Fruit fly (Drosophila melanogaster) whole organism, embryonic: ENCODE data around the gene Polr3E.

Source experiments
- CG1024 ChIP-seq: fragments of 200-800 bp; sonication (Bioruptor generic); IDR thresholded peaks from 2 replicates; pipeline ENCODE4 v1.3.6; 2022; ENCODE audit warnings: missing biosample characterization, missing genetic modification characterization
- CG10366 ChIP-seq: fragments of 200-800 bp; sonication (Bioruptor generic); IDR thresholded peaks from 2 replicates; pipeline ENCODE4 v1.3.6; 2022; ENCODE audit warnings: missing biosample characterization, missing genetic modification characterization
- CG10654 ChIP-seq: fragments of 200-800 bp; sonication (Bioruptor generic); optimal IDR thresholded peaks from 2 replicates; lab custom pipeline; 2016; ENCODE audit warnings: missing biosample characterization, missing genetic modification characterization
- CG10979 ChIP-seq: fragments of 200-800 bp; sonication (Bioruptor generic); optimal IDR thresholded peaks from 2 replicates; lab custom pipeline; 2018; ENCODE audit warnings: missing biosample characterization, mild to moderate bottlenecking, missing genetic modification characterization, moderate library complexity
- CG11085 ChIP-seq: fragments of 200-800 bp; sonication (Bioruptor generic); IDR thresholded peaks from 2 replicates; pipeline ENCODE4 v1.3.6; 2022; ENCODE audit warnings: missing biosample characterization, missing genetic modification characterization
- CG12104 ChIP-seq: fragments of 200-800 bp; sonication (Bioruptor generic); optimal IDR thresholded peaks from 3 replicates; lab custom pipeline; 2016; ENCODE audit warnings: missing biosample characterization, missing genetic modification characterization
- CG12391 ChIP-seq: fragments of 200-800 bp; sonication (Bioruptor generic); optimal IDR thresholded peaks from 3 replicates; lab custom pipeline; 2018; ENCODE audit warnings: missing biosample characterization, mild to moderate bottlenecking, missing genetic modification characterization, moderate library complexity
- CG14014 ChIP-seq: fragments of 200-800 bp; sonication (Bioruptor generic); IDR thresholded peaks from 2 replicates; pipeline ENCODE4 v1.3.6; 2022; ENCODE audit warnings: missing biosample characterization, missing genetic modification characterization
- CG15011 ChIP-seq: fragments of 200-800 bp; sonication (Bioruptor generic); optimal IDR thresholded peaks from 3 replicates; lab custom pipeline; 2018; ENCODE audit warnings: missing biosample characterization, mild to moderate bottlenecking, missing genetic modification characterization
- CG1647 ChIP-seq: fragments of 200-800 bp; sonication (Bioruptor generic); optimal IDR thresholded peaks from 3 replicates; lab custom pipeline; 2016; ENCODE audit warnings: missing biosample characterization, missing genetic modification characterization
- CG30403 ChIP-seq: fragments of 200-800 bp; sonication (Bioruptor generic); optimal IDR thresholded peaks from 3 replicates; lab custom pipeline; 2016; ENCODE audit warnings: missing biosample characterization, missing genetic modification characterization
- CG31441 ChIP-seq: fragments of 200-800 bp; sonication (Bioruptor generic); IDR thresholded peaks from 2 replicates; pipeline ENCODE4 v1.3.6; 2022; ENCODE audit warnings: missing biosample characterization, missing genetic modification characterization
- CG33557 ChIP-seq: fragments of 200-800 bp; sonication (Bioruptor generic); optimal IDR thresholded peaks from 2 replicates; lab custom pipeline; 2019; ENCODE audit warnings: missing biosample characterization, mild to moderate bottlenecking, missing genetic modification characterization, moderate library complexity
- CG3847 ChIP-seq: fragments of 200-800 bp; sonication (Bioruptor generic); IDR thresholded peaks from 2 replicates; pipeline ENCODE4 v1.3.6; 2022; ENCODE audit warnings: missing biosample characterization, missing genetic modification characterization
- CG3995 ChIP-seq: fragments of 200-800 bp; sonication (Bioruptor generic); optimal IDR thresholded peaks from 3 replicates; lab custom pipeline; 2016; ENCODE audit warnings: missing biosample characterization, missing genetic modification characterization
- CG4707 ChIP-seq: fragments of 200-800 bp; sonication (Bioruptor generic); optimal IDR thresholded peaks from 2 replicates; lab custom pipeline; 2018; ENCODE audit warnings: missing biosample characterization, mild to moderate bottlenecking, missing genetic modification characterization, moderate library complexity
- CG4730 ChIP-seq: fragments of 200-800 bp; sonication (Bioruptor generic); IDR thresholded peaks from 2 replicates; pipeline ENCODE4 v1.3.6; 2022; ENCODE audit warnings: missing biosample characterization, missing genetic modification characterization
- CG5953 ChIP-seq: fragments of 200-800 bp; sonication (Bioruptor generic); IDR thresholded peaks from 2 replicates; pipeline ENCODE4 v1.3.6; 2022; ENCODE audit warnings: missing biosample characterization, missing genetic modification characterization
- CG6272 ChIP-seq: fragments of 200-800 bp; sonication (Bioruptor generic); IDR thresholded peaks from 2 replicates; pipeline ENCODE4 v1.3.6; 2022; ENCODE audit warnings: missing biosample characterization, missing genetic modification characterization
- CG6791 ChIP-seq: fragments of 200-800 bp; sonication (Bioruptor generic); IDR thresholded peaks from 3 replicates; pipeline ENCODE4 v1.3.6; 2022; ENCODE audit warnings: missing biosample characterization, missing genetic modification characterization; ENCODE audit not compliant: partially characterized antibody
- CG8478 ChIP-seq: fragments of >200 bp; optimal IDR thresholded peaks from 2 replicates; lab custom pipeline; 2018
- CG9817 ChIP-seq: fragments of 200-800 bp; sonication (Bioruptor generic); optimal IDR thresholded peaks from 2 replicates; lab custom pipeline; 2018; ENCODE audit warnings: missing biosample characterization, mild to moderate bottlenecking, missing genetic modification characterization, moderate library complexity
- CrebB ChIP-seq: fragments of 200-800 bp; sonication (Bioruptor generic); optimal IDR thresholded peaks from 3 replicates; lab custom pipeline; 2018; ENCODE audit warnings: missing biosample characterization, mild to moderate bottlenecking, missing genetic modification characterization
- D ChIP-seq, 2 experiments: fragments of 200-800 bp in 1 of 2; fragments of >200 bp in 1 of 2; sonication (Bioruptor generic) in 1 of 2; optimal IDR thresholded peaks; 2 replicates in 1 of 2; 3 replicates in 1 of 2; lab custom pipeline; 2017; ENCODE audit warnings: mild to moderate bottlenecking in 1 of 2, missing biosample characterization in 1 of 2, missing genetic modification characterization in 1 of 2, missing genetic modification reagents in 1 of 2
- Doc2 ChIP-seq: fragments of 200-800 bp; sonication (Bioruptor generic); IDR thresholded peaks from 2 replicates; pipeline ENCODE4 v1.3.6; 2022; ENCODE audit warnings: missing biosample characterization, missing genetic modification characterization
- Eip74EF ChIP-seq, 2 experiments: fragments of 200-800 bp in 1 of 2; fragments of >200 bp in 1 of 2; sonication (Bioruptor generic) in 1 of 2; optimal IDR thresholded peaks; 2 replicates each; lab custom pipeline; 2017 to 2019; ENCODE audit warnings: missing biosample characterization in 2 of 2, missing genetic modification characterization in 2 of 2, mild to moderate bottlenecking in 1 of 2, moderate library complexity in 1 of 2
- Fer3 ChIP-seq: fragments of 200-800 bp; sonication (Bioruptor generic); optimal IDR thresholded peaks from 2 replicates; lab custom pipeline; 2018; ENCODE audit warnings: missing biosample characterization, mild to moderate bottlenecking, missing genetic modification characterization, moderate library complexity
- Hand ChIP-seq: fragments of 200-800 bp; sonication (Bioruptor generic); optimal IDR thresholded peaks from 2 replicates; lab custom pipeline; 2017; ENCODE audit warnings: mild to moderate bottlenecking, missing biosample characterization, missing genetic modification reagents, missing genetic modification characterization
- Hr78 ChIP-seq, 2 experiments: fragments of 200-800 bp in 1 of 2; fragments of >200 bp in 1 of 2; sonication (Bioruptor generic) in 1 of 2; optimal IDR thresholded peaks; 2 replicates each; lab custom pipeline; 2017 to 2019; ENCODE audit warnings: missing biosample characterization in 2 of 2, missing genetic modification characterization in 2 of 2, mild to moderate bottlenecking in 1 of 2, moderate library complexity in 1 of 2
- Kr ChIP-seq: fragments of 200-800 bp; sonication (Bioruptor generic); optimal IDR thresholded peaks from 2 replicates; lab custom pipeline; 2017; ENCODE audit warnings: missing biosample characterization, mild to moderate bottlenecking, missing genetic modification characterization
- MBD-R2 ChIP-seq: fragments of 200-800 bp; sonication (Bioruptor generic); IDR thresholded peaks from 2 replicates; pipeline ENCODE4 v1.3.6; 2022; ENCODE audit warnings: missing biosample characterization, missing genetic modification characterization
- MTF-1 ChIP-seq: fragments of 200-800 bp; sonication (Bioruptor generic); optimal IDR thresholded peaks from 2 replicates; lab custom pipeline; 2018; ENCODE audit warnings: missing biosample characterization, mild to moderate bottlenecking, missing genetic modification characterization, borderline replicate concordance
- Mad ChIP-seq: fragments of 200-800 bp; sonication (Bioruptor generic); optimal IDR thresholded peaks from 2 replicates; lab custom pipeline; 2016; ENCODE audit warnings: missing biosample characterization, missing genetic modification characterization
- Max ChIP-seq: fragments of 200-800 bp; sonication (Bioruptor generic); optimal IDR thresholded peaks from 2 replicates; lab custom pipeline; 2016; ENCODE audit warnings: missing biosample characterization, mild to moderate bottlenecking, missing genetic modification characterization
- Meics ChIP-seq: fragments of 200-800 bp; sonication (Bioruptor generic); optimal IDR thresholded peaks from 2 replicates; lab custom pipeline; 2017; ENCODE audit warnings: missing biosample characterization, mild to moderate bottlenecking, missing genetic modification characterization
- Opbp ChIP-seq: fragments of 200-800 bp; sonication (Bioruptor generic); IDR thresholded peaks from 3 replicates; pipeline ENCODE4 v1.3.6; 2022; ENCODE audit warnings: missing biosample characterization, missing genetic modification characterization; ENCODE audit not compliant: partially characterized antibody
- TFAM ChIP-seq: fragments of 200-800 bp; sonication (Bioruptor generic); optimal IDR thresholded peaks from 2 replicates; lab custom pipeline; 2017; ENCODE audit warnings: missing biosample characterization, missing genetic modification characterization, inconsistent platforms
- Usf ChIP-seq: fragments of 200-800 bp; sonication (Bioruptor generic); optimal IDR thresholded peaks from 2 replicates; lab custom pipeline; 2017; ENCODE audit warnings: missing genotype, missing biosample characterization, missing genetic modification characterization
- bigmax ChIP-seq: fragments of 200-800 bp; sonication (Bioruptor generic); optimal IDR thresholded peaks from 2 replicates; lab custom pipeline; 2018; ENCODE audit warnings: missing biosample characterization, mild to moderate bottlenecking, missing genetic modification characterization
- chm ChIP-seq: fragments of 200-800 bp; sonication (Bioruptor generic); IDR thresholded peaks from 2 replicates; pipeline ENCODE4 v1.3.6; 2022; ENCODE audit warnings: missing biosample characterization, missing genetic modification characterization
- cwo ChIP-seq: fragments of 200-800 bp; sonication (Bioruptor generic); optimal IDR thresholded peaks from 3 replicates; lab custom pipeline; 2017; ENCODE audit warnings: missing biosample characterization, missing genetic modification characterization, mild to moderate bottlenecking, moderate library complexity, missing genetic modification reagents
- esg ChIP-seq: fragments of 200-800 bp; sonication (Bioruptor generic); conservative IDR thresholded peaks from 2 replicates; pipeline ENCODE4 v1.3.6; 2022; ENCODE audit warnings: missing biosample characterization, missing genetic modification characterization
- inv ChIP-seq: fragments of 200-800 bp; sonication (Bioruptor generic); IDR thresholded peaks from 2 replicates; pipeline ENCODE4 v1.3.6; 2022; ENCODE audit warnings: missing biosample characterization, missing genetic modification characterization; ENCODE audit not compliant: partially characterized antibody
- jigr1 ChIP-seq: fragments of 200-800 bp; sonication (Bioruptor generic); IDR thresholded peaks from 3 replicates; pipeline ENCODE4 v1.3.6; 2022; ENCODE audit warnings: missing biosample characterization, missing genetic modification characterization
- lov ChIP-seq, 2 experiments: fragments of 200-800 bp in 1 of 2; fragments of >200 bp in 1 of 2; sonication (Bioruptor generic) in 1 of 2; IDR thresholded peaks in 1 of 2; optimal IDR thresholded peaks in 1 of 2; 2 replicates in 1 of 2; 3 replicates in 1 of 2; pipeline versions ENCODE4 v1.3.6 to Lab custom; 2017 to 2022; ENCODE audit warnings: missing biosample characterization in 1 of 2, missing genetic modification characterization in 1 of 2
- pita ChIP-seq: fragments of 200-800 bp; sonication (Bioruptor generic); optimal IDR thresholded peaks from 2 replicates; lab custom pipeline; 2017; ENCODE audit warnings: missing biosample characterization, mild to moderate bottlenecking, missing genetic modification characterization
- sim ChIP-seq: fragments of 200-800 bp; sonication (Bioruptor generic); IDR thresholded peaks from 2 replicates; pipeline ENCODE4 v1.3.6; 2022; ENCODE audit warnings: missing biosample characterization, missing genetic modification characterization
- unpg ChIP-seq: fragments of 200-800 bp; sonication (Bioruptor generic); optimal IDR thresholded peaks from 3 replicates; lab custom pipeline; 2018; ENCODE audit warnings: missing biosample characterization, mild to moderate bottlenecking, missing genetic modification characterization, moderate library complexity
- zf30C ChIP-seq: fragments of 200-800 bp; sonication (Bioruptor generic); optimal IDR thresholded peaks from 3 replicates; lab custom pipeline; 2018; ENCODE audit warnings: missing biosample characterization, mild to moderate bottlenecking, missing genetic modification characterization

Polr3E gene

dm6 chr3L:21058651-21059050, 27.0 kb downstream of the Polr3E start (continued):
- TF ChIP-seq CG1647 (no peak), CG1024 (GFP tag; lab: Robert Waterston, UW) (no peak), CG9817 (tag; lab: Kevin White, UChicago) (no peak), CG10654 (no peak), chm (GFP tag; lab: Robert Waterston, UW) (peak; percentile 38; the same call in 1 of the 2 replicates), Hand (GFP tag; lab: Kevin White, UChicago) (no peak), CG11085 (no peak; the same call in 1 of the 2 replicates), esg (GFP tag; lab: Robert Waterston, UW) (no peak), CG31441 (GFP tag; lab: Robert Waterston, UW) (peak; percentile 18; the same call in 1 of the 2 replicates), zf30C (GFP tag; lab: Kevin White, UChicago) (no peak), CG12104 (GFP tag; lab: Kevin White, UChicago) (no peak), CG4730 (GFP tag; lab: Robert Waterston, UW) (no peak), MTF-1 (GFP tag; lab: Kevin White, UChicago) (peak; percentile 11), cwo (GFP tag; lab: Kevin White, UChicago) (peak; percentile 7), Opbp (GFP tag; lab: Robert Waterston, UW) (peak; percentile 59; the same call in 1 of the 3 replicates), Kr (GFP tag; lab: Kevin White, UChicago) (no peak), CG6791 (no peak; the same call in 2 of the 3 replicates), pita (no peak), bigmax (no peak), Meics (no peak), Mad (GFP tag; lab: Kevin White, UChicago) (no peak), CG30403 (GFP tag; lab: Kevin White, UChicago) (no peak), CG3847 (no peak), Hr78 (GFP tag; optimal IDR thresholded peaks at IDR 0.05; lab: Kevin White, UChicago) (no peak), Eip74EF (GFP tag; optimal IDR thresholded peaks at IDR 0.05; lab: Kevin White, UChicago) (peak in 1 of 2 experiments; percentile 52), CrebB (tag; lab: Kevin White, UChicago) (peak; percentile 7), CG10366 (GFP tag; lab: Robert Waterston, UW) (no peak), Max (no peak), CG3995 (GFP tag; lab: Kevin White, UChicago) (no peak), D (optimal IDR thresholded peaks at IDR 0.05; lab: Kevin White, UChicago) (no peak), D (GFP tag; optimal IDR thresholded peaks at IDR 0.05; lab: Kevin White, UChicago) (no peak), CG8478 (no peak), Doc2 (no peak), CG4707 (GFP tag; lab: Kevin White, UChicago) (no peak), inv (no peak), CG5953 (peak; percentile 29; the same call in 1 of the 2 replicates), jigr1 (GFP tag; lab: Robert Waterston, UW) (no peak), MBD-R2 (GFP tag; lab: Robert Waterston, UW) (no peak), lov (optimal IDR thresholded peaks at IDR 0.05; lab: Kevin White, UChicago) (no peak), lov (GFP tag; IDR thresholded peaks at IDR 0.05; lab: Robert Waterston, UW) (no peak), CG14014 (GFP tag; lab: Robert Waterston, UW) (peak; percentile 39; the same call in 1 of the 2 replicates), TFAM (no peak), CG12391 (tag; lab: Kevin White, UChicago) (no peak), sim (GFP tag; lab: Robert Waterston, UW) (no peak), CG33557 (no peak), CG10979 (tag; lab: Kevin White, UChicago) (no peak), Fer3 (tag; lab: Kevin White, UChicago) (no peak), CG6272 (GFP tag; lab: Robert Waterston, UW) (no peak), unpg (GFP tag; lab: Kevin White, UChicago) (no peak), Usf (GFP tag; lab: Kevin White, UChicago) (no peak), CG15011 (GFP tag; lab: Kevin White, UChicago) (no peak)
